Worm (Caenorhabditis elegans) whole organism, L4 larva: Measurements from ENCODE around the gene F27B3.6.

Experiments
- F10B5.3 ChIP-seq: sonication (generic microtip); optimal IDR thresholded peaks from 2 replicates; lab custom pipeline; 2016; ENCODE audit warnings: mild to moderate bottlenecking, missing genetic modification characterization, missing compliant biosample characterization
- F37D6.2 ChIP-seq: sonication (generic microtip); optimal IDR thresholded peaks from 2 replicates; lab custom pipeline; 2016; ENCODE audit warnings: mild to moderate bottlenecking, missing genetic modification characterization, missing compliant biosample characterization
- F49E8.2 ChIP-seq: sonication (generic microtip); optimal IDR thresholded peaks from 2 replicates; lab custom pipeline; 2016; ENCODE audit warnings: missing compliant biosample characterization, mild to moderate bottlenecking, missing genetic modification characterization, borderline replicate concordance
- R02D3.7 ChIP-seq: fragments of 150-350 bp; sonication (generic microtip); optimal IDR thresholded peaks from 3 replicates; lab custom pipeline; 2014; ENCODE audit warnings: missing biosample characterization, missing genetic modification characterization
- T26A8.4 ChIP-seq: fragments of 200-800 bp; sonication (Bioruptor generic); IDR thresholded peaks from 2 replicates; pipeline ENCODE4 v1.3.6; 2022; ENCODE audit warnings: missing genetic modification characterization, missing compliant biosample characterization
- Y105C5A.15 ChIP-seq: fragments of 200-800 bp; sonication (Bioruptor generic); IDR thresholded peaks from 2 replicates; pipeline ENCODE4 v1.3.6; 2022; ENCODE audit warnings: missing genetic modification characterization, missing compliant biosample characterization
- ZK337.2 ChIP-seq: fragments of 200-800 bp; sonication (Bioruptor generic); IDR thresholded peaks from 2 replicates; pipeline ENCODE4 v1.3.6; 2022; ENCODE audit warnings: missing genetic modification reagents, missing genetic modification characterization, missing compliant biosample characterization
- aha-1 ChIP-seq: fragments of 150-350 bp; peaks from one replicate; lab custom pipeline; 2014; ENCODE audit warnings: missing biosample characterization, missing genetic modification characterization
- aly-2 ChIP-seq: sonication (generic microtip); optimal IDR thresholded peaks from 2 replicates; lab custom pipeline; 2018; ENCODE audit warnings: missing biosample characterization, missing genetic modification characterization
- ama-1 ChIP-seq: fragments of 150-350 bp; optimal IDR thresholded peaks from 2 replicates; lab custom pipeline; 2014; ENCODE audit warnings: inconsistent platforms, mixed read lengths
- attf-4 ChIP-seq: sonication (generic microtip); optimal IDR thresholded peaks from 3 replicates; lab custom pipeline; 2017; ENCODE audit warnings: missing biosample characterization, missing genetic modification characterization
- ceh-20 ChIP-seq: fragments of 200-800 bp; sonication (Bioruptor generic); IDR thresholded peaks from 2 replicates; pipeline ENCODE4 v1.3.6; 2022; ENCODE audit warnings: missing genetic modification reagents, missing genetic modification characterization, missing compliant biosample characterization
- ceh-32 ChIP-seq: sonication (generic microtip); optimal IDR thresholded peaks from 2 replicates; lab custom pipeline; 2016; ENCODE audit warnings: mild to moderate bottlenecking, missing genetic modification characterization, missing compliant biosample characterization; ENCODE audit not compliant: poor library complexity
- ceh-44 ChIP-seq: fragments of 200-800 bp; sonication (Bioruptor generic); IDR thresholded peaks from 2 replicates; pipeline ENCODE4 v1.3.6; 2022; ENCODE audit warnings: missing genetic modification reagents, missing genetic modification characterization, missing compliant biosample characterization
- ceh-62 ChIP-seq: sonication (generic microtip); optimal IDR thresholded peaks from 2 replicates; lab custom pipeline; 2017; ENCODE audit warnings: missing biosample characterization, missing genetic modification characterization
- ceh-82 ChIP-seq: sonication (generic microtip); optimal IDR thresholded peaks from 2 replicates; lab custom pipeline; 2017; ENCODE audit warnings: missing biosample characterization, missing genetic modification characterization
- dmd-6 ChIP-seq: fragments of 200-800 bp; sonication (Bioruptor generic); IDR thresholded peaks from 2 replicates; pipeline ENCODE4 v1.3.6; 2022; ENCODE audit warnings: missing genetic modification reagents, missing genetic modification characterization, missing compliant biosample characterization
- dmd-9 ChIP-seq: fragments of 200-800 bp; sonication (Bioruptor generic); IDR thresholded peaks from 2 replicates; pipeline ENCODE4 v1.3.6; 2022; ENCODE audit warnings: missing genetic modification reagents, missing genetic modification characterization, missing compliant biosample characterization
- dpl-1 ChIP-seq: fragments of 150-350 bp; optimal IDR thresholded peaks from 2 replicates; lab custom pipeline; 2014; ENCODE audit warnings: missing biosample characterization, missing genetic modification reagents, missing genetic modification characterization
- egl-27 ChIP-seq: sonication (generic microtip); optimal IDR thresholded peaks from 3 replicates; lab custom pipeline; 2017; ENCODE audit warnings: missing biosample characterization, missing genetic modification reagents, missing genetic modification characterization
- fkh-10 ChIP-seq: fragments of 150-350 bp; optimal IDR thresholded peaks from 2 replicates; lab custom pipeline; 2014; ENCODE audit warnings: missing biosample characterization, missing genetic modification reagents, missing genetic modification characterization
- fos-1 ChIP-seq: fragments of 150-350 bp; optimal IDR thresholded peaks from 2 replicates; lab custom pipeline; 2014; ENCODE audit warnings: missing biosample characterization, missing genetic modification characterization
- gei-8 ChIP-seq: fragments of 200-800 bp; sonication (Bioruptor generic); optimal IDR thresholded peaks from 2 replicates; lab custom pipeline; 2018; ENCODE audit warnings: mild to moderate bottlenecking, missing genetic modification characterization, missing compliant biosample characterization
- lin-1 ChIP-seq: fragments of 200-800 bp; sonication (Bioruptor generic); IDR thresholded peaks from 2 replicates; pipeline ENCODE4 v1.3.6; 2022; ENCODE audit warnings: missing genetic modification reagents, missing genetic modification characterization, missing compliant biosample characterization
- lin-15B ChIP-seq: fragments of 150-350 bp; sonication (generic microtip); optimal IDR thresholded peaks from 3 replicates; lab custom pipeline; 2014; ENCODE audit warnings: missing biosample characterization, missing genetic modification characterization
- lin-29 ChIP-seq: fragments of 200-800 bp; sonication (Bioruptor generic); IDR thresholded peaks from 2 replicates; pipeline ENCODE4 v1.3.6; 2022; ENCODE audit warnings: missing genetic modification reagents, missing genetic modification characterization, missing compliant biosample characterization
- lir-3 ChIP-seq: sonication (generic microtip); optimal IDR thresholded peaks from 2 replicates; lab custom pipeline; 2016; ENCODE audit warnings: mild to moderate bottlenecking, missing genetic modification characterization, missing compliant biosample characterization
- lsy-2 ChIP-seq, 2 experiments: fragments of 150-350 bp in 1 of 2; sonication (generic microtip) in 1 of 2; optimal IDR thresholded peaks; 2 replicates each; lab custom pipeline; 2014 to 2017; ENCODE audit warnings: missing biosample characterization in 2 of 2, missing genetic modification characterization in 2 of 2
- madf-5 ChIP-seq, 2 experiments: fragments of 200-800 bp; sonication (Bioruptor generic); IDR thresholded peaks; 2 replicates each; pipeline ENCODE4 v1.3.6; 2022; ENCODE audit warnings: missing compliant biosample characterization in 2 of 2, missing genetic modification characterization in 2 of 2
- mdt-29 ChIP-seq: fragments of 200-800 bp; sonication (Bioruptor generic); IDR thresholded peaks from 2 replicates; pipeline ENCODE4 v1.3.6; 2022; ENCODE audit warnings: missing genetic modification reagents, missing genetic modification characterization, missing compliant biosample characterization
- mep-1 ChIP-seq: fragments of 150-350 bp; sonication (generic microtip); optimal IDR thresholded peaks from 3 replicates; lab custom pipeline; 2014; ENCODE audit warnings: missing biosample characterization, missing genetic modification characterization
- mxl-2 ChIP-seq: fragments of 200-800 bp; sonication (Bioruptor generic); conservative IDR thresholded peaks from 2 replicates; pipeline ENCODE4 v1.3.6; 2022; ENCODE audit warnings: missing genetic modification reagents, missing genetic modification characterization, missing compliant biosample characterization
- mxl-3 ChIP-seq: fragments of 200-800 bp; sonication (Bioruptor generic); optimal IDR thresholded peaks from 2 replicates; lab custom pipeline; 2018; ENCODE audit warnings: mild to moderate bottlenecking, missing genetic modification characterization, missing compliant biosample characterization
- nhr-102 ChIP-seq: sonication (generic microtip); optimal IDR thresholded peaks from 2 replicates; lab custom pipeline; 2016; ENCODE audit warnings: mild to moderate bottlenecking, missing genetic modification characterization, moderate library complexity, missing compliant biosample characterization
- nhr-11 ChIP-seq: fragments of 150-350 bp; optimal IDR thresholded peaks from 2 replicates; lab custom pipeline; 2014; ENCODE audit warnings: missing biosample characterization, missing genetic modification characterization
- nhr-25 ChIP-seq: sonication (generic microtip); optimal IDR thresholded peaks from 2 replicates; lab custom pipeline; 2017; ENCODE audit warnings: missing genetic modification characterization, mild to moderate bottlenecking, missing compliant biosample characterization, antibody characterized with exemption, moderate library complexity, borderline replicate concordance; ENCODE audit not compliant: insufficient read depth
- nhr-41 ChIP-seq: fragments of 200-800 bp; sonication (Bioruptor generic); IDR thresholded peaks from 2 replicates; pipeline ENCODE4 v1.3.6; 2022; ENCODE audit warnings: missing genetic modification reagents, missing genetic modification characterization, missing compliant biosample characterization
- nhr-42 ChIP-seq: fragments of 200-800 bp; sonication (Bioruptor generic); IDR thresholded peaks from 2 replicates; pipeline ENCODE4 v1.3.6; 2022; ENCODE audit warnings: missing genetic modification characterization, missing compliant biosample characterization
- nhr-48 ChIP-seq: sonication (generic microtip); optimal IDR thresholded peaks from 2 replicates; lab custom pipeline; 2016; ENCODE audit warnings: mild to moderate bottlenecking, missing genetic modification characterization, missing compliant biosample characterization
- nhr-6 ChIP-seq: fragments of 150-350 bp; optimal IDR thresholded peaks from 2 replicates; lab custom pipeline; 2014; ENCODE audit warnings: missing biosample characterization, missing genetic modification characterization
- nhr-76 ChIP-seq: fragments of 150-350 bp; optimal IDR thresholded peaks from 2 replicates; lab custom pipeline; 2014; ENCODE audit warnings: missing biosample characterization, missing genetic modification characterization
- pha-4 ChIP-seq, 2 experiments: fragments of 150-350 bp in 1 of 2; fragments of 200-800 bp in 1 of 2; sonication (Bioruptor generic) in 1 of 2; IDR thresholded peaks in 1 of 2; optimal IDR thresholded peaks in 1 of 2; 2 replicates each; pipeline versions ENCODE4 v1.3.6 to Lab custom; 2014 to 2022; ENCODE audit warnings: missing genetic modification characterization in 2 of 2, missing genetic modification reagents in 2 of 2, missing biosample characterization in 1 of 2, missing compliant biosample characterization in 1 of 2
- pqm-1 ChIP-seq: sonication (generic microtip); optimal IDR thresholded peaks from 2 replicates; lab custom pipeline; 2017; ENCODE audit warnings: missing biosample characterization, missing genetic modification characterization
- snpc-1.2 ChIP-seq: fragments of 200-800 bp; sonication (Bioruptor generic); IDR thresholded peaks from 2 replicates; pipeline ENCODE4 v1.3.6; 2022; ENCODE audit warnings: missing genetic modification reagents, missing genetic modification characterization, missing compliant biosample characterization
- tag-97 ChIP-seq: fragments of 200-800 bp; sonication (Bioruptor generic); IDR thresholded peaks from 2 replicates; pipeline ENCODE4 v1.3.6; 2022; ENCODE audit warnings: missing genetic modification characterization, missing compliant biosample characterization
- unc-39 ChIP-seq: sonication (generic microtip); optimal IDR thresholded peaks from 2 replicates; lab custom pipeline; 2017; ENCODE audit warnings: missing biosample characterization, missing genetic modification characterization
- zag-1 ChIP-seq: fragments of 150-350 bp; optimal IDR thresholded peaks from 2 replicates; lab custom pipeline; 2014; ENCODE audit warnings: missing biosample characterization, missing genetic modification characterization
- zfp-2 ChIP-seq: sonication (generic microtip); optimal IDR thresholded peaks from 2 replicates; lab custom pipeline; 2016; ENCODE audit warnings: mild to moderate bottlenecking, missing genetic modification characterization, missing compliant biosample characterization
- zip-11 ChIP-seq: fragments of 200-800 bp; sonication (Bioruptor generic); IDR thresholded peaks from 2 replicates; pipeline ENCODE4 v1.3.6; 2022; ENCODE audit warnings: missing genetic modification characterization, missing compliant biosample characterization
- zip-2 ChIP-seq: fragments of 150-350 bp; optimal IDR thresholded peaks from 2 replicates; lab custom pipeline; 2014; ENCODE audit warnings: missing biosample characterization, missing genetic modification characterization
- ztf-11 ChIP-seq: fragments of 150-350 bp; optimal IDR thresholded peaks from 2 replicates; lab custom pipeline; 2014; ENCODE audit warnings: missing biosample characterization, missing genetic modification characterization
- ztf-7 ChIP-seq: fragments of 150-350 bp; optimal IDR thresholded peaks from 2 replicates; lab custom pipeline; 2014; ENCODE audit warnings: missing biosample characterization, missing genetic modification characterization

The F27B3.6 gene

DNA sequence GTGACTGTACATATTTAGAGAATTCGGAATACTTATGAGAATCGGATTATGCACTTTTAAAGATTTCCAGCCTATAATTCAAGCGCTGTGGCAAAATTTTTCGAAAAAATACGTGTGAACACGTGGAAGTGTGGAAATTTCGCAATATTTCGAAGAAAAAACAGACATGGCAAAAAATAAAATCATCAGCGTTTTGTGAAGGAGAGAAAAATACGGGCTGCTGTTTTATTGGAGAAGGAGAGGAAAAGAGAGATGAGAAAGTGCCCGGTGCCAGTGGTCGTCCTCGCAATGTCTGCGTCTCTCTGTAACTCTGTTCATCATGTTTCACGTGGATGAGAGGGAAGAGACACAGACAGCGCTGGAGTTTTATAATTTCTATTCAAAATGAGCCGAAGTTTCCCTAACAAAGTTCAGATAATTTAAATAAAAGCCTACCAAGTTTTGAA is 27.6 kb upstream of the F27B3.6 start (continued):
- TF ChIP-seq fos-1 (no peak), dmd-6 (GFP tag; lab: Robert Waterston, UW) (peak; percentile 62), nhr-25 (tag; lab: Kevin White, UChicago) (peak; percentile 69), lir-3 (tag; lab: Kevin White, UChicago) (peak; percentile 25), ceh-20 (peak; percentile 61), mep-1 (peak; percentile 87), zfp-2 (tag; lab: Kevin White, UChicago) (no peak), unc-39 (tag; lab: Kevin White, UChicago) (no peak), ama-1 (peak; percentile 95), gei-8 (GFP tag; lab: Kevin White, UChicago) (peak; percentile 30), dpl-1 (GFP tag; lab: Kevin White, UChicago) (peak; percentile 62), mxl-3 (peak; percentile 83), pqm-1 (tag; lab: Kevin White, UChicago) (no peak), nhr-41 (GFP tag; lab: Robert Waterston, UW) (no peak; the same call in 1 of the 2 replicates), zip-11 (no peak), ceh-32 (no peak), aly-2 (tag; lab: Kevin White, UChicago) (no peak), lin-15B (tag; lab: Kevin White, UChicago) (no peak), nhr-48 (tag; lab: Kevin White, UChicago) (peak; percentile 62), F10B5.3 (no peak), nhr-76 (tag; lab: Kevin White, UChicago) (no peak), nhr-6 (tag; lab: Kevin White, UChicago) (peak; percentile 47), R02D3.7 (no peak), nhr-11 (tag; lab: Kevin White, UChicago) (peak; percentile 29), madf-5 (GFP tag; IDR thresholded peaks at IDR 0.05; lab: Robert Waterston, UW) (0 out of 4 replicates have a peak, but pooled peaks have one; percentile 21 to 57), tag-97 (GFP tag; lab: Robert Waterston, UW) (no peak), egl-27 (tag; lab: Kevin White, UChicago) (no peak), dmd-9 (GFP tag; lab: Robert Waterston, UW) (0 out of 2 replicates have a peak, but pooled peaks have one; percentile 25), ZK337.2 (GFP tag; lab: Robert Waterston, UW) (0 out of 2 replicates have a peak, but pooled peaks have one; percentile 33), mxl-2 (GFP tag; lab: Robert Waterston, UW) (no peak), Y105C5A.15 (GFP tag; lab: Robert Waterston, UW) (0 out of 2 replicates have a peak, but pooled peaks have one; percentile 44), attf-4 (tag; lab: Kevin White, UChicago) (no peak), pha-4 (GFP tag; IDR thresholded peaks at IDR 0.05; lab: Robert Waterston, UW) (peak; percentile 86), pha-4 (tag; optimal IDR thresholded peaks at IDR 0.05; lab: Kevin White, UChicago) (no peak), ztf-7 (tag; lab: Kevin White, UChicago) (no peak), ceh-62 (tag; lab: Kevin White, UChicago) (no peak), nhr-42 (peak; percentile 63; the same call in 1 of the 2 replicates), zag-1 (tag; lab: Kevin White, UChicago) (no peak), lin-1 (GFP tag; lab: Robert Waterston, UW) (peak; percentile 72), aha-1 (tag; lab: Kevin White, UChicago) (no peak), snpc-1.2 (GFP tag; lab: Robert Waterston, UW) (no peak), lsy-2 (tag; optimal IDR thresholded peaks at IDR 0.05; lab: Kevin White, UChicago) (peak; percentile 62 to 84), F37D6.2 (peak; percentile 35), nhr-102 (tag; lab: Kevin White, UChicago) (peak; percentile 63), T26A8.4 (GFP tag; lab: Robert Waterston, UW) (peak; percentile 74), lin-29 (GFP tag; lab: Robert Waterston, UW) (no peak), ceh-82 (no peak), ztf-11 (tag; lab: Kevin White, UChicago) (no peak), fkh-10 (GFP tag; lab: Kevin White, UChicago) (no peak), mdt-29 (GFP tag; lab: Robert Waterston, UW) (peak; percentile 54; the same call in 1 of the 2 replicates), F49E8.2 (tag; lab: Kevin White, UChicago) (peak; percentile 29), ceh-44 (GFP tag; lab: Robert Waterston, UW) (no peak), zip-2 (tag; lab: Kevin White, UChicago) (no peak)
